Fruit fly (Drosophila melanogaster) whole organism, prepupa: ENCODE data around the gene GC.
A peak's percentile ranks its signal among the peaks of the same experiment; 100 is the strongest.

ENCODE experiments used
- Blimp-1 ChIP-seq: fragments of 200-800 bp; sonication (Bioruptor generic); optimal IDR thresholded peaks from 3 replicates; lab custom pipeline; 2017; ENCODE audit warnings: missing biosample characterization, missing genetic modification characterization, mild to moderate bottlenecking, moderate library complexity, missing genetic modification reagents
- CG10631 ChIP-seq: fragments of 200-800 bp; sonication (Bioruptor generic); optimal IDR thresholded peaks from 2 replicates; lab custom pipeline; 2016; ENCODE audit warnings: missing biosample characterization, missing genetic modification characterization
- CG10669 ChIP-seq: fragments of 200-800 bp; sonication (Bioruptor generic); optimal IDR thresholded peaks from 3 replicates; lab custom pipeline; 2018; ENCODE audit warnings: missing biosample characterization, mild to moderate bottlenecking, missing genetic modification characterization, moderate library complexity
- CG11294 ChIP-seq: fragments of 200-800 bp; sonication (Bioruptor generic); IDR thresholded peaks from 2 replicates; pipeline ENCODE4 v1.3.6; 2022; ENCODE audit warnings: missing biosample characterization, missing genetic modification characterization
- CG11902 ChIP-seq: fragments of 200-800 bp; sonication (Bioruptor generic); optimal IDR thresholded peaks from 3 replicates; lab custom pipeline; 2016; ENCODE audit warnings: missing biosample characterization, missing genetic modification characterization
- CG15336 ChIP-seq: fragments of 200-800 bp; sonication (Bioruptor generic); IDR thresholded peaks from 2 replicates; pipeline ENCODE4 v1.3.6; 2022; ENCODE audit warnings: missing biosample characterization, missing genetic modification characterization
- CG16779 ChIP-seq: fragments of 200-800 bp; sonication (Bioruptor generic); optimal IDR thresholded peaks from 3 replicates; lab custom pipeline; 2017; ENCODE audit warnings: missing biosample characterization, mild to moderate bottlenecking, missing genetic modification characterization
- CG3032 ChIP-seq: fragments of 200-800 bp; optimal IDR thresholded peaks from 2 replicates; lab custom pipeline; 2019; ENCODE audit warnings: missing biosample characterization, mild to moderate bottlenecking, missing genetic modification characterization, moderate library complexity
- CG31627 ChIP-seq: fragments of 200-800 bp; sonication (Bioruptor generic); optimal IDR thresholded peaks from 3 replicates; lab custom pipeline; 2016; ENCODE audit warnings: missing biosample characterization, missing genetic modification characterization
- CG32006 ChIP-seq: fragments of 200-800 bp; sonication (Bioruptor generic); optimal IDR thresholded peaks from 3 replicates; lab custom pipeline; 2017; ENCODE audit warnings: missing biosample characterization, mild to moderate bottlenecking, missing genetic modification characterization
- CG34406 ChIP-seq: fragments of 200-800 bp; sonication (Bioruptor generic); optimal IDR thresholded peaks from 3 replicates; lab custom pipeline; 2016; ENCODE audit warnings: missing biosample characterization, missing genetic modification characterization
- CG3919 ChIP-seq: fragments of 200-800 bp; sonication (Bioruptor generic); optimal IDR thresholded peaks from 3 replicates; lab custom pipeline; 2016; ENCODE audit warnings: missing biosample characterization, missing genetic modification characterization
- CG6163 ChIP-seq: fragments of 200-800 bp; sonication (Bioruptor generic); IDR thresholded peaks from 3 replicates; pipeline ENCODE4 v1.3.6; 2022; ENCODE audit warnings: missing biosample characterization, missing genetic modification characterization
- CG6276 ChIP-seq: fragments of 200-800 bp; sonication (Bioruptor generic); optimal IDR thresholded peaks from 2 replicates; lab custom pipeline; 2017; ENCODE audit warnings: missing biosample characterization, mild to moderate bottlenecking, missing genetic modification characterization
- CG6792 ChIP-seq: fragments of 200-800 bp; sonication (Bioruptor generic); optimal IDR thresholded peaks from 3 replicates; lab custom pipeline; 2016; ENCODE audit warnings: missing biosample characterization, missing genetic modification characterization
- CG6808 ChIP-seq: fragments of 200-800 bp; sonication (Bioruptor generic); optimal IDR thresholded peaks from 3 replicates; lab custom pipeline; 2017; ENCODE audit warnings: missing biosample characterization, missing genetic modification characterization, mild to moderate bottlenecking, moderate library complexity, missing genetic modification reagents
- CG6854 ChIP-seq: fragments of 200-800 bp; sonication (Bioruptor generic); optimal IDR thresholded peaks from 2 replicates; lab custom pipeline; 2017; ENCODE audit warnings: missing biosample characterization, mild to moderate bottlenecking, missing genetic modification characterization
- CG7368 ChIP-seq: fragments of 200-800 bp; sonication (Bioruptor generic); optimal IDR thresholded peaks from 3 replicates; lab custom pipeline; 2016; ENCODE audit warnings: missing biosample characterization, missing genetic modification characterization
- CG8632 ChIP-seq: fragments of 200-800 bp; sonication (Bioruptor generic); optimal IDR thresholded peaks from 3 replicates; lab custom pipeline; 2016; ENCODE audit warnings: missing biosample characterization, missing genetic modification characterization
- Eip75B ChIP-seq: fragments of 200-800 bp; sonication (Bioruptor generic); optimal IDR thresholded peaks from 3 replicates; lab custom pipeline; 2016; ENCODE audit warnings: missing biosample characterization, missing genetic modification characterization
- Eip93F ChIP-seq: fragments of 200-800 bp; sonication (Bioruptor generic); optimal IDR thresholded peaks from 2 replicates; lab custom pipeline; 2016; ENCODE audit warnings: missing biosample characterization, mild to moderate bottlenecking, missing genetic modification characterization
- Ets21C ChIP-seq: fragments of 200-800 bp; sonication (Bioruptor generic); optimal IDR thresholded peaks from 3 replicates; lab custom pipeline; 2016; ENCODE audit warnings: missing biosample characterization, missing genetic modification characterization
- Hr38 ChIP-seq: sonication (Bioruptor generic); optimal IDR thresholded peaks from 2 replicates; lab custom pipeline; 2016; ENCODE audit warnings: missing biosample characterization, missing genetic modification characterization
- Hr4 ChIP-seq: fragments of 200-800 bp; sonication (Bioruptor generic); optimal IDR thresholded peaks from 3 replicates; lab custom pipeline; 2016; ENCODE audit warnings: missing biosample characterization, missing genetic modification characterization
- Lpt ChIP-seq: fragments of 200-800 bp; sonication (Bioruptor generic); optimal IDR thresholded peaks from 3 replicates; lab custom pipeline; 2016; ENCODE audit warnings: missing biosample characterization, missing genetic modification characterization
- Met ChIP-seq: fragments of 200-800 bp; sonication (Bioruptor generic); optimal IDR thresholded peaks from 3 replicates; lab custom pipeline; 2016; ENCODE audit warnings: missing biosample characterization, missing genetic modification characterization
- OdsH ChIP-seq: fragments of 200-800 bp; sonication (Bioruptor generic); optimal IDR thresholded peaks from 3 replicates; lab custom pipeline; 2016; ENCODE audit warnings: missing biosample characterization, missing genetic modification characterization
- Smox ChIP-seq: fragments of 200-800 bp; sonication (Bioruptor generic); optimal IDR thresholded peaks from 3 replicates; lab custom pipeline; 2016; ENCODE audit warnings: missing biosample characterization, missing genetic modification characterization
- Sox102F ChIP-seq: fragments of 200-800 bp; sonication (Bioruptor generic); optimal IDR thresholded peaks from 2 replicates; lab custom pipeline; 2016; ENCODE audit warnings: missing biosample characterization, mild to moderate bottlenecking, missing genetic modification characterization
- Sox14 ChIP-seq: fragments of 200-800 bp; sonication (Bioruptor generic); optimal IDR thresholded peaks from 3 replicates; lab custom pipeline; 2016; ENCODE audit warnings: missing biosample characterization, missing genetic modification characterization
- achi ChIP-seq: fragments of 200-800 bp; sonication (Bioruptor generic); optimal IDR thresholded peaks from 3 replicates; lab custom pipeline; 2016; ENCODE audit warnings: missing biosample characterization, missing genetic modification characterization
- acj6 ChIP-seq: fragments of 200-800 bp; sonication (Bioruptor generic); optimal IDR thresholded peaks from 3 replicates; lab custom pipeline; 2016; ENCODE audit warnings: missing biosample characterization, missing genetic modification characterization
- cyc ChIP-seq: fragments of 200-800 bp; sonication (Bioruptor generic); optimal IDR thresholded peaks from 3 replicates; lab custom pipeline; 2016; ENCODE audit warnings: missing biosample characterization, missing genetic modification characterization
- dsx ChIP-seq: fragments of 200-800 bp; optimal IDR thresholded peaks from 3 replicates; lab custom pipeline; 2019; ENCODE audit warnings: missing biosample characterization, mild to moderate bottlenecking, missing genetic modification characterization, moderate library complexity; ENCODE audit not compliant: poor library complexity, severe bottlenecking
- esn ChIP-seq: fragments of 200-800 bp; sonication (Bioruptor generic); optimal IDR thresholded peaks from 2 replicates; lab custom pipeline; 2016; ENCODE audit warnings: missing biosample characterization, mild to moderate bottlenecking, missing genetic modification characterization, moderate library complexity
- fd59A ChIP-seq: fragments of 200-800 bp; sonication (Bioruptor generic); optimal IDR thresholded peaks from 2 replicates; lab custom pipeline; 2017; ENCODE audit warnings: missing biosample characterization, mild to moderate bottlenecking, missing genetic modification characterization, missing genetic modification reagents
- fd85E ChIP-seq: fragments of 200-800 bp; sonication (Bioruptor generic); optimal IDR thresholded peaks from 3 replicates; lab custom pipeline; 2016; ENCODE audit warnings: missing biosample characterization, missing genetic modification characterization
- fkh ChIP-seq: fragments of 200-800 bp; sonication (Bioruptor generic); optimal IDR thresholded peaks from 3 replicates; lab custom pipeline; 2017; ENCODE audit warnings: missing biosample characterization, mild to moderate bottlenecking, missing genetic modification characterization, moderate library complexity
- lz ChIP-seq: fragments of 200-800 bp; sonication (Bioruptor generic); optimal IDR thresholded peaks from 3 replicates; lab custom pipeline; 2016; ENCODE audit warnings: missing biosample characterization, missing genetic modification characterization
- net ChIP-seq: fragments of 200-800 bp; sonication (Bioruptor generic); optimal IDR thresholded peaks from 3 replicates; lab custom pipeline; 2016; ENCODE audit warnings: missing biosample characterization, missing genetic modification characterization
- salr ChIP-seq, 2 experiments: fragments of 200-800 bp; sonication (Bioruptor generic); optimal IDR thresholded peaks; 3 replicates each; lab custom pipeline; 2016 to 2018; ENCODE audit warnings: missing biosample characterization in 2 of 2, missing genetic modification characterization in 2 of 2, mild to moderate bottlenecking in 1 of 2
- spab ChIP-seq: fragments of 200-800 bp; sonication (Bioruptor generic); optimal IDR thresholded peaks from 2 replicates; lab custom pipeline; 2017; ENCODE audit warnings: missing biosample characterization, mild to moderate bottlenecking, missing genetic modification characterization, missing genetic modification reagents
- ss ChIP-seq, 2 experiments: fragments of 200-800 bp; sonication (Bioruptor generic); optimal IDR thresholded peaks; 2 replicates in 1 of 2; 3 replicates in 1 of 2; lab custom pipeline; 2017 to 2018; ENCODE audit warnings: mild to moderate bottlenecking in 2 of 2, missing biosample characterization in 2 of 2, missing genetic modification characterization in 2 of 2, moderate library complexity in 1 of 2
- svp ChIP-seq: fragments of 200-800 bp; sonication (Bioruptor generic); peaks from one replicate; lab custom pipeline; 2016; ENCODE audit warnings: missing biosample characterization, missing genetic modification characterization
- topi ChIP-seq: fragments of 200-800 bp; sonication (Bioruptor generic); optimal IDR thresholded peaks from 3 replicates; lab custom pipeline; 2016; ENCODE audit warnings: missing biosample characterization, missing genetic modification characterization

GC gene

DNA sequence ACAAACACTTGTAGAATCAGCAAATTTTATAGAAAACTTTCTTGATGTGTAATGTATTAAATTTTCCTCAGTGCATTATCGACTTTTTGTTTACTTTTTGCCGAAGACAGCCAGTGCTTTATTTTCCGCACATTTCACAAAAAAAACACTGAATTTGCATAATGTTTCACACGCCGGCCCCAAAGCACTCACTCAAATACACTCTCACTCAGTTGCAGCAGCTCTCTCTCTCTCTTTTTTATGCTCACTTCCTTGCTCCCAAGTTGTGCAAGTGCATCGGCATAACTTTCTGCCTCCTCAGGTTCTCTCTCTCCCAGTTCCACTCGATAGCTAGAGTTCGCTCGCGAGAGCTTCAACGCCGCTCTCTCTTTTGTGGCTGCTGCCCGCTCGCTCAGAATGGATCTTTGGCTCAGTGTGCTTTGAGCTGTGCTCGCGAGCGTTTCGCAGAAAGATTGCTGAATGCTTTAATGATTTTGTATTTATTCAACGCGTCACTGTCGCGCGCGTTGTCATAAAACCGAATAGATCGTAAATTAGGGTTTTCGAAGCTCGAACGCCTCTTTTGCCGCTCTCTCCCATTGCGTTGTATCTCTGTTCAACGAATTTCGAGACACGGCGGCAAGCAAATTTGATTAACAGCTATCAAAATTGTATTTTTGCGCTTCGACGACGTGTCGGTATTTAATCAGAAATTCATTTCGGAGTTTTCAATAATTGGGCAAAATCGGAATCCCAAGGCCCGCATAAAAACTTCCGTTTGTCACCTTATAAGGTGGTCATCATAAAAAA is 42.6 kb downstream of the GC start (continued):
- TF ChIP-seq dsx (GFP tag; lab: Kevin White, UChicago) (peak; percentile 66), CG7368 (GFP tag; lab: Kevin White, UChicago) (peak; percentile 11), Lpt (GFP tag; lab: Kevin White, UChicago) (no peak), svp (GFP tag; lab: Kevin White, UChicago) (peak; percentile 88), topi (GFP tag; lab: Kevin White, UChicago) (peak; percentile 16), fd59A (no peak), esn (peak; percentile 8), Sox102F (peak; percentile 52), fkh (GFP tag; lab: Kevin White, UChicago) (peak; percentile 73), OdsH (GFP tag; lab: Kevin White, UChicago) (no peak), Blimp-1 (GFP tag; lab: Kevin White, UChicago) (no peak), Hr4 (no peak), Sox14 (GFP tag; lab: Kevin White, UChicago) (no peak), ss (GFP tag; optimal IDR thresholded peaks at IDR 0.05; lab: Kevin White, UChicago) (peak; percentile 67 to 77), CG6808 (GFP tag; lab: Kevin White, UChicago) (peak; percentile 64), CG34406 (GFP tag; lab: Kevin White, UChicago) (no peak), CG6276 (GFP tag; lab: Kevin White, UChicago) (peak; percentile 90), achi (GFP tag; lab: Kevin White, UChicago) (no peak), Eip75B (GFP tag; lab: Kevin White, UChicago) (peak; percentile 16), CG15336 (GFP tag; lab: Robert Waterston, UW) (peak; percentile 70), cyc (no peak), salr (GFP tag; optimal IDR thresholded peaks at IDR 0.05; lab: Kevin White, UChicago) (no peak), Smox (GFP tag; lab: Kevin White, UChicago) (no peak), fd85E (peak; percentile 65), lz (GFP tag; lab: Kevin White, UChicago) (no peak)

DNA sequence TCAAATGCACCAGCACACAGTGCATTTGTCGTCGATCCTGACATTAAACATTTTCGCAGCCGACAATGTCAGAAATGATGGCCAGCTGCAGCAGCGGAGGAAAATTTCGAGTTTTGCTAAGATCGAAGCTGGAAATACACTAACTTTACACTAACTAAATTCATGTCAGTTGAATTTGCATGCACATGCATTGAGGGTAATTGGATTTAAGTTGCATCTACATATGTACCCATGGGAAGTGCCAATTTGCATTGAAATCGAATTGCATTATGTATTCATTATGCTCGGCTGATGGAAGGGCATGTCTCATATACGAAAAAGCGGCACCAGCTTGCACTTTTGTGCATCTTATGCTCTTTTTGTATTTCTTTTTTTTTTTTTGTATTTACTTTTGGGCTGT is 44.3 kb downstream of the GC start:
- TF ChIP-seq CG3919 (GFP tag; lab: Kevin White, UChicago) (peak; percentile 93), Eip93F (no peak), CG8632 (peak; percentile 46), topi (GFP tag; lab: Kevin White, UChicago) (peak; percentile 87), acj6 (GFP tag; lab: Kevin White, UChicago) (peak; percentile 76), Sox14 (GFP tag; lab: Kevin White, UChicago) (peak; percentile 72), Lpt (GFP tag; lab: Kevin White, UChicago) (peak; percentile 73), spab (GFP tag; lab: Kevin White, UChicago) (peak; percentile 76), CG10631 (GFP tag; lab: Kevin White, UChicago) (peak; percentile 69), Eip75B (GFP tag; lab: Kevin White, UChicago) (peak; percentile 68), CG7368 (GFP tag; lab: Kevin White, UChicago) (peak; percentile 86), Hr4 (peak; percentile 82), Smox (GFP tag; lab: Kevin White, UChicago) (peak; percentile 56), CG6854 (peak; percentile 80), salr (GFP tag; optimal IDR thresholded peaks at IDR 0.05; lab: Kevin White, UChicago) (peak; percentile 4 to 73), Sox102F (peak; percentile 78), dsx (GFP tag; lab: Kevin White, UChicago) (peak; percentile 76), Hr38 (GFP tag; lab: Kevin White, UChicago) (no peak), CG11294 (peak; percentile 94), Ets21C (GFP tag; lab: Kevin White, UChicago) (peak; percentile 63), fd59A (peak; percentile 8), CG6163 (GFP tag; lab: Robert Waterston, UW) (peak; percentile 96), CG11902 (peak; percentile 86), CG15336 (GFP tag; lab: Robert Waterston, UW) (peak; percentile 94), CG10669 (peak; percentile 83), CG32006 (GFP tag; lab: Kevin White, UChicago) (peak; percentile 80), Blimp-1 (GFP tag; lab: Kevin White, UChicago) (peak; percentile 57), Met (GFP tag; lab: Kevin White, UChicago) (peak; percentile 57), CG6792 (GFP tag; lab: Kevin White, UChicago) (peak; percentile 77), CG16779 (tag; lab: Kevin White, UChicago) (peak; percentile 70), CG31627 (GFP tag; lab: Kevin White, UChicago) (peak; percentile 79), achi (GFP tag; lab: Kevin White, UChicago) (peak; percentile 87), CG3032 (peak; percentile 76), esn (peak; percentile 80), ss (GFP tag; optimal IDR thresholded peaks at IDR 0.05; lab: Kevin White, UChicago) (peak; percentile 46 to 67), cyc (peak; percentile 93), net (GFP tag; lab: Kevin White, UChicago) (peak; percentile 92)
